Worm (Caenorhabditis elegans) whole organism, midembryonic: Measurements from ENCODE around the gene ugt-20.

Experiments
- T22C8.4 ChIP-seq: fragments of 200-800 bp; sonication (Bioruptor generic); IDR thresholded peaks from 2 replicates; pipeline ENCODE4 v1.3.6; 2022; ENCODE audit warnings: missing genetic modification characterization, missing compliant biosample characterization
- cog-1 ChIP-seq: sonication (generic microtip); optimal IDR thresholded peaks from 2 replicates; lab custom pipeline; 2016; ENCODE audit warnings: missing genetic modification characterization, missing compliant biosample characterization
- flt-1 ChIP-seq: fragments of 200-800 bp; sonication (Bioruptor generic); IDR thresholded peaks from 2 replicates; pipeline ENCODE4 v1.3.6; 2022; ENCODE audit warnings: missing genetic modification characterization, missing compliant biosample characterization
- klf-2 ChIP-seq: fragments of 200-800 bp; sonication (Bioruptor generic); conservative IDR thresholded peaks from 2 replicates; pipeline ENCODE4 v1.3.6; 2022; ENCODE audit warnings: missing genetic modification reagents, missing genetic modification characterization, missing compliant biosample characterization
- med-1 ChIP-seq: sonication (generic microtip); optimal IDR thresholded peaks from 2 replicates; lab custom pipeline; 2017; ENCODE audit warnings: missing genetic modification characterization, mild to moderate bottlenecking, missing compliant biosample characterization, antibody characterized with exemption, missing genetic modification reagents; ENCODE audit not compliant: insufficient read depth
- ref-1 ChIP-seq: fragments of 200-800 bp; sonication (Bioruptor generic); conservative IDR thresholded peaks from 2 replicates; pipeline ENCODE4 v1.3.6; 2022; ENCODE audit warnings: missing genetic modification reagents, missing genetic modification characterization, missing compliant biosample characterization
- tab-1 ChIP-seq: fragments of 200-800 bp; sonication (Bioruptor generic); IDR thresholded peaks from 2 replicates; pipeline ENCODE4 v1.3.6; 2022; ENCODE audit warnings: missing genetic modification characterization, missing compliant biosample characterization
- ztf-23 ChIP-seq: fragments of 200-800 bp; sonication (Bioruptor generic); IDR thresholded peaks from 2 replicates; pipeline ENCODE4 v1.3.6; 2022; ENCODE audit warnings: missing genetic modification reagents, missing genetic modification characterization, missing compliant biosample characterization
- ztf-29 ChIP-seq: fragments of 200-800 bp; sonication (Bioruptor generic); IDR thresholded peaks from 2 replicates; pipeline ENCODE4 v1.3.6; 2022; ENCODE audit warnings: missing genetic modification reagents, missing genetic modification characterization, missing compliant biosample characterization

The ugt-20 gene

DNA sequence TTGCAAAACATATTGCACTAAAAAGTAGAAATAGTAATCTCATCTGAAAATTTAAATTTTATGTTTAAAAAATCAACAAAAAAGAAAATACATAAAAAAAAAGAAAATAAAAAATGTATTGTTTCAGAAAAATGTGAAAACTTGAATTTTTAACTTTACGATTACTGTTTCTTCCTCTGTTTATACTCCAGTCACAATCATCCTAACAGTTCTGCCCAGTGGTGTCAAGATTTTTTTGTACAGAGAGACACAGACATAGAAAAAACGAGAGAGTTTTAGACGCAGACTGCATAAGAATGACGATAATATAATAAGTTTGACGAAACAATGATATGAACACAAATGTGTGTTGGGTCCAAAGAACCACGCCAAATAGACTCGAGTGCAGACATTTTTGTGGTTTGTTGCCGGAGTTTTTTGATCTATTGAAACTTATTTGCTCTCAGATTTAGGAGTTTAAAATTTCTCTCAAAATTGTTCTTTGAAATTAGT, at the start of gene ugt-20:
Gene ugt-20 (minus strand): TSS at position 51 of the 492 bp plus-strand sequence.
- TF ChIP-seq med-1 = no peak
- no peak for TF ChIP-seq ref-1

DNA sequence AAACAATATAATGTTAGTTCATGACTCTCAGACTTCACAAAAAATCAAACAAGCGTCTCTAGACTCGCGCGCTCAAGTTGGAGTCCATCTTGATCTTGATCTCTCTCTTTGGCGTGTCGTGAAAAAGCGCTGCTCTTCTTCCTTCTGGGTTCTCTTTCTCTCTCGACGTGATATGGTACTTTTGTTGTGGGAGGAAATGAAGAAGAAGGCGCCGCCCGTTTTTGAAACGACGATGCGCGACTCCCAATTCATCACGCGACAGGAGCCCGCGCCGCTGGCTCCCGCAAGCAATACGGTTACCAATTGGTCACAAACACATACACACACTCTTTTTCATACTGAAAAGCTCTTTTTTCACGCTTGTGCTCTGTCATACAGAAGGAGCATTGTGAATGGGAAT, 47.0 kb upstream of the ugt-20 start:
- no peak for TF ChIP-seq T22C8.4 (GFP tag; lab: Robert Waterston, UW)
- TF ChIP-seq cog-1 (tag; lab: Kevin White, UChicago) = no peak
- no peak for TF ChIP-seq tab-1 (GFP tag; lab: Robert Waterston, UW)
- TF ChIP-seq flt-1 (GFP tag; lab: Robert Waterston, UW) = no peak
- TF ChIP-seq ztf-23 = no peak
- TF ChIP-seq med-1 = no peak
- no peak for TF ChIP-seq klf-2 (GFP tag; lab: Robert Waterston, UW)
- TF ChIP-seq ztf-29 (GFP tag; lab: Robert Waterston, UW) = no peak
- TF ChIP-seq ref-1 = no peak

DNA sequence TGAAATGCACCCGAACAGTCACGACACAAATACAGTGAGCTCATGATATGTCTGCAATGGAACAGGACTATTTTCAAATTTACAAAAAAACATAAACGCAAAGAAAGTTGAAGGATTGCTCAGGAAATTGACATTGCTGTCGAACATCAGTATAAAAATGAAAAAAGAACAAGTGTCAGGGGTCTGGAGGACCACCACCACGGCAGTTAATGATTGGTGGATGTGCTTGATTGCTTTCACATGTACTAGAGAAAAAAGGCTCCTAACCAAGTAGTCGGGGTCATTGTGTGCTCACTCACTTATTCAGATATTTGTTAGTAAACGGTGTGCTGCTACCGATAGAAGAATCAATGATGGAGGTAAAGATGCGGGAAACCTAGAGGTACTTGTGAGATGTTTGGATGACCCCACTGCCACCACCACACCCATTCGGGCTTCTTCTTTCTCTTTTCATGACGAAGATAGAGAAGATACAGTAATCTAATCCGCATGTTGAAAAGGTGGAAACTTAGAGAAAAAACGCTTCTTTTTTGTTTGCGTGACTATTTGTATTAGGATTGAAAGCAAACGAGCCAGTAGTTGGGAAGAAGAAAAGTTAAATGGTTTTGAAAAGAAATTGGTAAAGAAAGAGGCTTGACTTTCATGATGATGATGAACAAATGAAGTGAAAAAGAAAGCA, 44.0 kb upstream of the ugt-20 start, which contains the start of gene M03D4.4:
Gene M03D4.4 (minus strand): TSS at position 51 of the 679 bp plus-strand sequence.
- no peak for TF ChIP-seq T22C8.4 (GFP tag; lab: Robert Waterston, UW)
- no peak for TF ChIP-seq ztf-23
- TF ChIP-seq flt-1 (GFP tag; lab: Robert Waterston, UW) = no peak
- TF ChIP-seq tab-1 (GFP tag; lab: Robert Waterston, UW) = no peak
- TF ChIP-seq ztf-29 (GFP tag; lab: Robert Waterston, UW) = no peak
- no peak for TF ChIP-seq med-1
- TF ChIP-seq ref-1 = no peak
- TF ChIP-seq cog-1 (tag; lab: Kevin White, UChicago) = no peak
- no peak for TF ChIP-seq klf-2 (GFP tag; lab: Robert Waterston, UW)

DNA sequence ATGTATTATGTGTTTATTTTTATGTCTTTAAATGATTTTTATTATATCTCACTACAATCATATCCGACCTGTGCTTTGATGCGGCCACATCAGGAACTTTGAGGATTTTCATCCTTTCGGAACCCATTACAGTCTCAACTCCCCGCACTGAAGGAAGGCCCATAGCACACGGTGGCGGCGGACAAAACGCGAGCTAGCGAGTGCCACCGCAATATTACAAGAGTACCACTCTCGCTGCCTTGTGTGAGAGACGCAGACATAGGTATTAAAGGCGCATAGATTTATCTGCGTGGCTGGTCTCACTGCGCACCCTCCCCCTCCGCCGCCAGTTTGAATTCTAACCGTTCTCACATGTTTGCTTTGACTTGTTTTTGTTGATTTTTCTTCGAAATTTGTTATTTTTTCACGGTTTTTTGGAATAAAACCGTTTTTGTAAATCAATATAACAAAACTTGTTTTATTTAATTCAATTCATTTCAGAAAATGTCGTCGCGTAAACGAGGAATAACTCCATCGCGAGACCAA, 34.4 kb upstream of the ugt-20 start, which contains the start of gene zen-4:
Gene zen-4 (plus strand): TSS at position 475 of the 525 bp plus-strand sequence.
- TF ChIP-seq ref-1 = no peak
- no peak for TF ChIP-seq cog-1 (tag; lab: Kevin White, UChicago)
- 0 out of 2 replicates have a peak, but pooled peaks have one; percentile 49 for TF ChIP-seq flt-1 (GFP tag; lab: Robert Waterston, UW)

DNA sequence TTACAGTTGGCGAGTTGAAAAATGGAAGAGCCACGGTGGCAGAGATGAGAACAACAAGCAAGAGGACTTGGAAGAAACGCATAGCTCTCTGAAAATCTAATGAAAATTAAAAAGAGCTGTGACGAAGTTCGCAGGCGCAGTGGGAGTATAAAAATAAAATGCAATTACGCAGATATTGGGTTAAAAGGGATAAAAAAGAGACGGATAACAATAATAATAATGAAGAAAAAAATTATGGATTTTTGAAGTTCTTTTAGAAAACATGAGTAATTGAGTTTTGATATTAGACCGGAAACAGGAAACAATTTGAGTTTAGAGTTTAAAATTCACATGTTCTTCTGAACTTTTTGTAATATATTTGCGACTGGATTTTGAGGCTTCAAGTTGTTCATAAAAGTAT, 28.9 kb upstream of the ugt-20 start, which contains the start of gene M03D4.3:
Gene M03D4.3 (minus strand): TSS at position 101 of the 400 bp plus-strand sequence.
- TF ChIP-seq ref-1 = no peak
- TF ChIP-seq med-1 = no peak
- no peak for TF ChIP-seq ztf-23
- no peak for TF ChIP-seq klf-2 (GFP tag; lab: Robert Waterston, UW)
- TF ChIP-seq cog-1 (tag; lab: Kevin White, UChicago) = no peak
- TF ChIP-seq ztf-29 (GFP tag; lab: Robert Waterston, UW) = no peak
- no peak for TF ChIP-seq flt-1 (GFP tag; lab: Robert Waterston, UW)
- TF ChIP-seq tab-1 (GFP tag; lab: Robert Waterston, UW) = no peak
- no peak for TF ChIP-seq T22C8.4 (GFP tag; lab: Robert Waterston, UW)

DNA sequence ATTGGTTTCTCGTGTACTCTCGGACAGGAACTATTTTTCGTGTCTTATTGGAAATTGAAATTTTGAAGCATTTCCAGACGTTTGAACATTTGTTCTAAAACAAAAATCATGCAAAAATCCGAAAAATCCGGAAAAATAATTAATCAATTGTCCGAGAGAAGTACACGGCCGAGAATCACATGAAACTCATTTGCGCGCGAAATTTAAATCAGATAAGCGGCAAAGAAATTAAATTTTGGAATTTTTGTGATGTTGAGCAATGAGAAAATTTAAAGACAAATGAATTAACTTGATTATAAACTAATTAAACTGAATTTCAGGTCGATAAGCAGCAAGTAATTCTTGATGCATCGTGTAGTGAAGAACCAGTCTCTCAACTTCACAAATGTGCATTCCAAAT, 25.3 kb upstream of the ugt-20 start:
- TF ChIP-seq ztf-23 = no peak
- TF ChIP-seq ztf-29 (GFP tag; lab: Robert Waterston, UW) = no peak
- no peak for TF ChIP-seq flt-1 (GFP tag; lab: Robert Waterston, UW)

DNA sequence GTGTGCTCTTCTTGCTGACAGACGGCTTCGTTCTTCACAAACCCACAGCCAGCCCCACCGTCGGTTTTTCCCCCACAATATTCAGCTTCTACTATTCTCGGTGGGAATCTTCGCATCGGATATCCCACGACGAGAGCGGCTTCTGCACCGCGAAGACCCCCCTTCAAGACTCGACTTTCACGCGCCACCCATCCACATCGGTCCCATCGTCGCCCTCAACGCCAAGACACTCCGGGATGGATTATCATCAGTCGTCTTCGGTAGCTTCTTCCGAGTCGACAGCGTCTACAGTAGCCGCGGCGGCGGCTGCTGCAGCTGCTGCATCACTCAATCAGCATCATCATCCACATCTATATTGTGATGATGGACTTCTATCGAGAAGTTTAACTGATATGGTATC, 21.0 kb upstream of the ugt-20 start:
- TF ChIP-seq ztf-29 (GFP tag; lab: Robert Waterston, UW) = no peak
- TF ChIP-seq ref-1 = no peak
- no peak for TF ChIP-seq T22C8.4 (GFP tag; lab: Robert Waterston, UW)
- no peak for TF ChIP-seq tab-1 (GFP tag; lab: Robert Waterston, UW)
- no peak for TF ChIP-seq klf-2 (GFP tag; lab: Robert Waterston, UW)
- TF ChIP-seq med-1 = no peak
- no peak for TF ChIP-seq cog-1 (tag; lab: Kevin White, UChicago)
- TF ChIP-seq flt-1 (GFP tag; lab: Robert Waterston, UW) = no peak
- TF ChIP-seq ztf-23 = no peak

DNA sequence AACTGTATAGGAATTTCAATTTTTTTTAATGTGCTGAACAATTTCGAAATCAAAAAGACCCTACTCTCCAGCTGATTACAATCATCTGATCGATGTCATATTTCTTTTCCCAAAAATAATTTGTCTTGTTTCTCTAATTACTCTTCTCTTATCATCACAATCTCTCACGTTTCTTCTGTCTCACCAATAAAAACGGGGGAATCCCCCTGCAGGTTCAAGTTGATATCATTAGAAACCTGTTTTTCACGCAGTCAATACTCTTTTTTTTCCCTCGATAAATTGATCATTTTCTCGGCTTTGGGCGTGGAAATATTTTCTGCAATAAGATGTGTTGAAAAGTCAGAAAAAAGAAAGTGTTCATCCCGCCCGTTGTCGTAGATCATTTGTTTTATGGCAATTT, 16.4 kb upstream of the ugt-20 start:
- TF ChIP-seq flt-1 (GFP tag; lab: Robert Waterston, UW) = no peak
- TF ChIP-seq cog-1 (tag; lab: Kevin White, UChicago) = no peak
- no peak for TF ChIP-seq ztf-29 (GFP tag; lab: Robert Waterston, UW)
- no peak for TF ChIP-seq med-1
- TF ChIP-seq klf-2 (GFP tag; lab: Robert Waterston, UW) = no peak
- no peak for TF ChIP-seq ref-1
- no peak for TF ChIP-seq ztf-23
- TF ChIP-seq T22C8.4 (GFP tag; lab: Robert Waterston, UW) = no peak
- TF ChIP-seq tab-1 (GFP tag; lab: Robert Waterston, UW) = no peak

DNA sequence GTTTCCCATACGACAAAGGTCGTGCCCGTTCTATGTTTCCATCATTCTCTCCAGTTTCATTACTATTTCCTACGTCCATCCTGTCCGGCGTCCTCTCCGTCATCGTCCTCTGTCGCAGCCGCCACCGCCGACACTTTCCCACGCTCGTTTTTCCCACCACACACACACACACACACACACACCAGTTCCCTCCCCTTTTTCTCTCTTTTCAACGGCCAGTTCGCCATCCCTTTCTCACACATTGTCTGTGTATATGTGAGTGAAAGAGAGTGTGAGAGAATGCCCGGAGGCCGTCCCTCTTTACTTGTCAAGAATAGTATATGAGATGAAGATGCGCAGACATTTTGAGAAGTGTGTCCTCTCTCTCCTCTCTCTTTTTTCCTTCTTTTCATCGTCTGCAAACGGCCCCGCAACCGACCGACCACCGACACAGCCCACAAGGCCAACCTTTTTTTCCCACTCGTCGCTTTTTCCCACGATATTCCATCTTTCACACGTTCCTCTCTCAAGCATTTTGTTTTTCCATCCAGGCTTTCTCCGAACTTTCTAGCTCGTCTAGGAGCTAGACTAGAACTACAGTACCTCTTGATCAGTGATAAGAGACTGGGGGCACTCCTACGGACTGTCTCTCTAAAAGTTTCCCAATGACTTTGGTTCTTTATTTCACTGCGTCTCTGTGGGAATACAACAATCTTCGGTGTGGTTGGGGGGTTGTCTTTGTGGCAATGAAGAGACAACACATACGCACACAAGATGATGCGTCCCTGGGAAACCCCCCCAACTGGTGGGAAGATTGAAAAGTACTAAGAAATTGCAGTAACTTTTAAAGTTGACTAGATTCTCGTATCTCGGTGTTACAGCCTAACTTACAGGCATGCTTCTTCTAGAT, 13.9 kb upstream of the ugt-20 start:
- TF ChIP-seq cog-1 (tag; lab: Kevin White, UChicago) = peak; percentile 77
- peak; percentile 54; the same call in 1 of the 2 replicates for TF ChIP-seq flt-1 (GFP tag; lab: Robert Waterston, UW)
- no peak for TF ChIP-seq ref-1
